Fruit fly (Drosophila melanogaster) whole organism, embryonic: ENCODE measurements around the gene CG10747.

Experiments used
- CG10267 ChIP-seq: fragments of 200-800 bp; sonication (Bioruptor generic); optimal IDR thresholded peaks from 2 replicates; lab custom pipeline; 2018; ENCODE audit warnings: missing biosample characterization, mild to moderate bottlenecking, missing genetic modification characterization, moderate library complexity
- CG10543 ChIP-seq: fragments of 200-800 bp; sonication (Bioruptor generic); optimal IDR thresholded peaks from 3 replicates; lab custom pipeline; 2017; ENCODE audit warnings: missing biosample characterization, mild to moderate bottlenecking, missing genetic modification characterization, moderate library complexity
- CG10654 ChIP-seq: fragments of 200-800 bp; sonication (Bioruptor generic); optimal IDR thresholded peaks from 2 replicates; lab custom pipeline; 2016; ENCODE audit warnings: missing biosample characterization, missing genetic modification characterization
- CG11247 ChIP-seq: fragments of 200-800 bp; sonication (Bioruptor generic); IDR thresholded peaks from 2 replicates; pipeline ENCODE4 v1.3.6; 2022; ENCODE audit warnings: missing biosample characterization, missing genetic modification characterization
- CG11695 ChIP-seq: fragments of 200-800 bp; sonication (Bioruptor generic); IDR thresholded peaks from 3 replicates; pipeline ENCODE4 v1.3.6; 2022; ENCODE audit warnings: missing biosample characterization, missing genetic modification characterization
- CG11696 ChIP-seq: fragments of 200-800 bp; sonication (Bioruptor generic); IDR thresholded peaks from 2 replicates; pipeline ENCODE4 v1.3.6; 2022; ENCODE audit warnings: missing biosample characterization, missing genetic modification characterization
- CG12219 ChIP-seq: fragments of 200-800 bp; sonication (Bioruptor generic); optimal IDR thresholded peaks from 3 replicates; lab custom pipeline; 2018; ENCODE audit warnings: missing biosample characterization, mild to moderate bottlenecking, missing genetic modification characterization
- CG13775 ChIP-seq: fragments of 200-800 bp; sonication (Bioruptor generic); optimal IDR thresholded peaks from 3 replicates; lab custom pipeline; 2017; ENCODE audit warnings: missing biosample characterization, mild to moderate bottlenecking, missing genetic modification characterization
- CG14710 ChIP-seq: fragments of 200-800 bp; sonication (Bioruptor generic); optimal IDR thresholded peaks from 3 replicates; lab custom pipeline; 2019; ENCODE audit warnings: missing biosample characterization, mild to moderate bottlenecking, missing genetic modification characterization, moderate library complexity
- CG1529 ChIP-seq: fragments of 200-800 bp; sonication (Bioruptor generic); optimal IDR thresholded peaks from 3 replicates; lab custom pipeline; 2018; ENCODE audit warnings: missing biosample characterization, missing genetic modification characterization
- CG17361 ChIP-seq: fragments of 200-800 bp; sonication (Bioruptor generic); IDR thresholded peaks from 3 replicates; pipeline ENCODE4 v1.3.6; 2022; ENCODE audit warnings: missing biosample characterization, missing genetic modification characterization
- CG18764 ChIP-seq: fragments of 200-800 bp; sonication (Bioruptor generic); optimal IDR thresholded peaks from 3 replicates; lab custom pipeline; 2016; ENCODE audit warnings: missing biosample characterization, missing genetic modification characterization
- CG2889 ChIP-seq: fragments of 200-800 bp; sonication (Bioruptor generic); IDR thresholded peaks from 3 replicates; pipeline ENCODE4 v1.3.6; 2022; ENCODE audit warnings: missing biosample characterization, missing genetic modification characterization
- CG30403 ChIP-seq: fragments of 200-800 bp; sonication (Bioruptor generic); optimal IDR thresholded peaks from 3 replicates; lab custom pipeline; 2016; ENCODE audit warnings: missing biosample characterization, missing genetic modification characterization
- CG3281 ChIP-seq: fragments of 200-800 bp; sonication (Bioruptor generic); optimal IDR thresholded peaks from 3 replicates; lab custom pipeline; 2017; ENCODE audit warnings: missing biosample characterization, mild to moderate bottlenecking, missing genetic modification characterization
- CG42726 ChIP-seq: fragments of 200-800 bp; sonication (Bioruptor generic); IDR thresholded peaks from 2 replicates; pipeline ENCODE4 v1.3.6; 2022; ENCODE audit warnings: missing biosample characterization, missing genetic modification characterization; ENCODE audit not compliant: partially characterized antibody
- CG6689 ChIP-seq: fragments of 200-800 bp; sonication (Bioruptor generic); IDR thresholded peaks from 2 replicates; pipeline ENCODE4 v1.3.6; 2022; ENCODE audit warnings: missing biosample characterization, missing genetic modification characterization
- CG7271 ChIP-seq: fragments of 200-800 bp; sonication (Bioruptor generic); optimal IDR thresholded peaks from 2 replicates; lab custom pipeline; 2018; ENCODE audit warnings: missing biosample characterization, mild to moderate bottlenecking, missing genetic modification characterization, moderate library complexity
- CG8388 ChIP-seq: fragments of 200-800 bp; sonication (Bioruptor generic); optimal IDR thresholded peaks from 2 replicates; lab custom pipeline; 2019; ENCODE audit warnings: missing biosample characterization, mild to moderate bottlenecking, missing genetic modification characterization, moderate library complexity
- CG9876 ChIP-seq: fragments of 200-800 bp; sonication (Bioruptor generic); optimal IDR thresholded peaks from 2 replicates; lab custom pipeline; 2016; ENCODE audit warnings: missing biosample characterization, missing genetic modification characterization
- Dfd ChIP-seq, 2 experiments: fragments of >200 bp; optimal IDR thresholded peaks; 2 replicates each; lab custom pipeline; 2017; ENCODE audit warnings: missing biosample characterization in 2 of 2, missing genetic modification characterization in 2 of 2
- Dip3 ChIP-seq: fragments of 200-800 bp; sonication (Bioruptor generic); optimal IDR thresholded peaks from 3 replicates; lab custom pipeline; 2016; ENCODE audit warnings: missing biosample characterization, missing genetic modification characterization
- Doc3 ChIP-seq: fragments of 200-800 bp; sonication (Bioruptor generic); IDR thresholded peaks from 3 replicates; pipeline ENCODE4 v1.3.6; 2022; ENCODE audit warnings: missing biosample characterization, missing genetic modification characterization; ENCODE audit not compliant: partially characterized antibody
- Drgx ChIP-seq: fragments of 200-800 bp; sonication (Bioruptor generic); IDR thresholded peaks from 2 replicates; pipeline ENCODE4 v1.3.6; 2022; ENCODE audit warnings: missing biosample characterization, missing genetic modification characterization
- H2.0 ChIP-seq: fragments of 200-800 bp; sonication (Bioruptor generic); IDR thresholded peaks from 2 replicates; pipeline ENCODE4 v1.3.6; 2022; ENCODE audit warnings: missing biosample characterization, missing genetic modification characterization
- HLH3B ChIP-seq: fragments of 200-800 bp; sonication (Bioruptor generic); IDR thresholded peaks from 2 replicates; pipeline ENCODE4 v1.3.6; 2022; ENCODE audit warnings: missing biosample characterization, missing genetic modification characterization
- HmgZ ChIP-seq: fragments of 200-800 bp; sonication (Bioruptor generic); optimal IDR thresholded peaks from 2 replicates; lab custom pipeline; 2018; ENCODE audit warnings: missing biosample characterization, mild to moderate bottlenecking, missing genetic modification characterization
- Med ChIP-seq: fragments of 200-800 bp; sonication (Bioruptor generic); peaks from one replicate; lab custom pipeline; 2016; ENCODE audit warnings: missing biosample characterization, missing genetic modification characterization, mild to moderate bottlenecking, inconsistent platforms, moderate library complexity
- Sox100B ChIP-seq: fragments of 200-800 bp; sonication (Bioruptor generic); optimal IDR thresholded peaks from 3 replicates; lab custom pipeline; 2018; ENCODE audit warnings: missing biosample characterization, mild to moderate bottlenecking, missing genetic modification characterization
- Sox102F ChIP-seq: fragments of 200-800 bp; sonication (Bioruptor generic); optimal IDR thresholded peaks from 2 replicates; lab custom pipeline; 2018; ENCODE audit warnings: missing biosample characterization, mild to moderate bottlenecking, missing genetic modification characterization, moderate library complexity
- Stat92E ChIP-seq, 3 experiments: fragments of >200 bp in 2 of 3; fragments of 200-800 bp in 1 of 3; sonication (Bioruptor generic) in 1 of 3; optimal IDR thresholded peaks; 2 replicates each; lab custom pipeline; 2017 to 2019; ENCODE audit warnings: missing biosample characterization in 3 of 3, missing genetic modification characterization in 3 of 3, mild to moderate bottlenecking in 1 of 3, moderate library complexity in 1 of 3
- ap ChIP-seq: fragments of 200-800 bp; sonication (Bioruptor generic); IDR thresholded peaks from 2 replicates; pipeline ENCODE4 v1.3.6; 2022; ENCODE audit warnings: missing biosample characterization, missing genetic modification characterization
- cad ChIP-seq: fragments of >200 bp; optimal IDR thresholded peaks from 2 replicates; lab custom pipeline; 2017; ENCODE audit warnings: missing biosample characterization, missing genetic modification characterization
- chm ChIP-seq: fragments of 200-800 bp; sonication (Bioruptor generic); IDR thresholded peaks from 2 replicates; pipeline ENCODE4 v1.3.6; 2022; ENCODE audit warnings: missing biosample characterization, missing genetic modification characterization
- dimm ChIP-seq: fragments of 200-800 bp; sonication (Bioruptor generic); IDR thresholded peaks from 2 replicates; pipeline ENCODE4 v1.3.6; 2022; ENCODE audit warnings: missing biosample characterization, missing genetic modification characterization
- fru ChIP-seq: fragments of >200 bp; optimal IDR thresholded peaks from 2 replicates; lab custom pipeline; 2017
- gem ChIP-seq: fragments of 200-800 bp; sonication (Bioruptor generic); optimal IDR thresholded peaks from 2 replicates; lab custom pipeline; 2019; ENCODE audit warnings: missing biosample characterization, mild to moderate bottlenecking, missing genetic modification characterization, moderate library complexity
- ham ChIP-seq: fragments of 200-800 bp; sonication (Bioruptor generic); IDR thresholded peaks from 2 replicates; pipeline ENCODE4 v1.3.6; 2022; ENCODE audit warnings: missing biosample characterization, missing genetic modification characterization
- her ChIP-seq: fragments of 200-800 bp; sonication (Bioruptor generic); optimal IDR thresholded peaks from 2 replicates; lab custom pipeline; 2016; ENCODE audit warnings: missing biosample characterization, missing genetic modification characterization
- inv ChIP-seq: fragments of 200-800 bp; sonication (Bioruptor generic); IDR thresholded peaks from 2 replicates; pipeline ENCODE4 v1.3.6; 2022; ENCODE audit warnings: missing biosample characterization, missing genetic modification characterization; ENCODE audit not compliant: partially characterized antibody
- knrl ChIP-seq: fragments of 200-800 bp; sonication (Bioruptor generic); IDR thresholded peaks from 3 replicates; pipeline ENCODE4 v1.3.6; 2022; ENCODE audit warnings: missing biosample characterization, missing genetic modification characterization; ENCODE audit not compliant: partially characterized antibody
- mld ChIP-seq: fragments of 200-800 bp; sonication (Bioruptor generic); IDR thresholded peaks from 3 replicates; pipeline ENCODE4 v1.3.6; 2022; ENCODE audit warnings: missing biosample characterization, missing genetic modification characterization; ENCODE audit not compliant: partially characterized antibody
- otp ChIP-seq: fragments of 200-800 bp; sonication (Bioruptor generic); IDR thresholded peaks from 3 replicates; pipeline ENCODE4, ENCODE4 v1.3.6; 2022; ENCODE audit warnings: missing biosample characterization, missing genetic modification characterization
- prd ChIP-seq, 3 experiments: fragments of >200 bp in 2 of 3; fragments of 200-800 bp in 1 of 3; sonication (Bioruptor generic) in 1 of 3; optimal IDR thresholded peaks in 2 of 3; IDR thresholded peaks in 1 of 3; 2 replicates in 2 of 3; 3 replicates in 1 of 3; pipeline versions ENCODE4 v1.3.6 to Lab custom; 2017 to 2022; ENCODE audit warnings: missing biosample characterization in 1 of 3, missing genetic modification characterization in 1 of 3
- run ChIP-seq: fragments of 200-800 bp; sonication (Bioruptor generic); optimal IDR thresholded peaks from 3 replicates; lab custom pipeline; 2018; ENCODE audit warnings: missing biosample characterization, mild to moderate bottlenecking, missing genetic modification characterization
- ttk ChIP-seq: fragments of 200-800 bp; sonication (Bioruptor generic); IDR thresholded peaks from 2 replicates; pipeline ENCODE4 v2.1.2; 2022; ENCODE audit warnings: missing biosample characterization, missing genetic modification characterization
- tx ChIP-seq: fragments of 200-800 bp; sonication (Bioruptor generic); optimal IDR thresholded peaks from 2 replicates; lab custom pipeline; 2016; ENCODE audit warnings: missing biosample characterization, missing genetic modification characterization
- wek ChIP-seq: fragments of 200-800 bp; sonication (Bioruptor generic); optimal IDR thresholded peaks from 3 replicates; lab custom pipeline; 2018; ENCODE audit warnings: missing biosample characterization, mild to moderate bottlenecking, missing genetic modification characterization, moderate library complexity
- wor ChIP-seq: fragments of 200-800 bp; sonication (Bioruptor generic); IDR thresholded peaks from 2 replicates; pipeline ENCODE4 v1.3.6; 2022; ENCODE audit warnings: missing biosample characterization, missing genetic modification characterization

CG10747 gene

DNA sequence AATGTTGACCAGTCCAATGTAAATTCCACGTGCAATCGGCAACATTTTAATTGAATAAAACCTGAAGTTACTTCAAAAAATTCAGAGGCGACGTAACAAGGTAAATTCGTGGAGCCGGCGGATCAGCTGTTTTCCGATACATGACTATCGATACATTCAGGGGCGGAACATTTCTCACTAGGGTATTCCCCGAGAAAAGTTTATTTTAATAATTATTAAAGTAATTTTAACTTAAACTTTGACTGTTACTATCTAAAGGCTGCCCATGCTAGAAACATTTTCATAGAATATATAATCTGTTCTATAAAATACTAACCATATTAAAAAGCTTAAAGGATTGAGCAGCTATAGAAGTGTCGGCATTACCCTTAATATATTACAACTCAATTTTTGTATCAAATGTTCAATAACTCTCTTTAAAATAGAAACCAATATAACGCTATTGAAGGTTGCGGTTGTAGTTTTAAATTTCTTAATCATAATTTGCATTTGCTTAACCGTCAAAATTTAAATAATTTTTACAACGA, 6.0 kb upstream of the CG10747 start, which contains the start of the genes mRpS18B and Kua (continued):
- TF ChIP-seq tx (GFP tag; lab: Kevin White, UChicago) (no peak), CG8388 (peak; percentile 41), Dip3 (GFP tag; lab: Kevin White, UChicago) (no peak), fru (lab: Kevin White, UChicago) (no peak), her (GFP tag; lab: Kevin White, UChicago) (no peak), HLH3B (GFP tag; lab: Robert Waterston, UW) (peak; percentile 46; the same call in 1 of the 2 replicates), gem (peak; percentile 78), Drgx (GFP tag; lab: Robert Waterston, UW) (peak; percentile 55; the same call in 1 of the 2 replicates), run (tag; lab: Kevin White, UChicago) (no peak), CG11696 (GFP tag; lab: Robert Waterston, UW) (no peak), CG6689 (peak; percentile 62), wek (peak; percentile 49), CG12219 (GFP tag; lab: Kevin White, UChicago) (no peak), Sox102F (GFP tag; lab: Kevin White, UChicago) (peak; percentile 71), CG2889 (0 out of 3 replicates have a peak, but pooled peaks have one; percentile 22), HmgZ (tag; lab: Kevin White, UChicago) (peak; percentile 47), dimm (GFP tag; lab: Robert Waterston, UW) (no peak), CG14710 (tag; lab: Kevin White, UChicago) (peak; percentile 65), CG10543 (GFP tag; lab: Kevin White, UChicago) (peak; percentile 4), CG11247 (peak; percentile 39; the same call in 1 of the 2 replicates), CG18764 (GFP tag; lab: Kevin White, UChicago) (peak; percentile 1), prd (optimal IDR thresholded peaks at IDR 0.05; lab: Kevin White, UChicago) (no peak), prd (GFP tag; IDR thresholded peaks at IDR 0.05; lab: Robert Waterston, UW) (peak; percentile 72), Doc3 (GFP tag; lab: Robert Waterston, UW) (peak; percentile 46; the same call in 2 of the 3 replicates), otp (GFP tag; lab: Robert Waterston, UW) (peak; percentile 40; the same call in 1 of the 3 replicates), ham (no peak), Med (GFP tag; lab: Kevin White, UChicago) (peak; percentile 85), CG9876 (no peak), ap (GFP tag; lab: Robert Waterston, UW) (0 out of 2 replicates have a peak, but pooled peaks have one; percentile 29), CG42726 (GFP tag; lab: Robert Waterston, UW) (0 out of 2 replicates have a peak, but pooled peaks have one; percentile 43), CG11695 (GFP tag; lab: Robert Waterston, UW) (0 out of 3 replicates have a peak, but pooled peaks have one; percentile 11), knrl (GFP tag; lab: Robert Waterston, UW) (peak; percentile 71), CG3281 (GFP tag; lab: Kevin White, UChicago) (peak; percentile 50), ttk (0 out of 2 replicates have a peak, but pooled peaks have one; percentile 35), CG1529 (GFP tag; lab: Kevin White, UChicago) (no peak), cad (GFP tag; lab: Kevin White, UChicago) (no peak), wor (GFP tag; lab: Robert Waterston, UW) (no peak), CG30403 (GFP tag; lab: Kevin White, UChicago) (peak; percentile 63), Sox100B (GFP tag; lab: Kevin White, UChicago) (peak; percentile 62), Dfd (GFP tag; optimal IDR thresholded peaks at IDR 0.05; lab: Kevin White, UChicago) (no peak), CG10267 (tag; lab: Kevin White, UChicago) (peak; percentile 54), CG13775 (GFP tag; lab: Kevin White, UChicago) (peak; percentile 59), H2.0 (GFP tag; lab: Robert Waterston, UW) (peak; percentile 46; the same call in 1 of the 2 replicates), CG17361 (GFP tag; lab: Robert Waterston, UW) (peak; percentile 77), chm (GFP tag; lab: Robert Waterston, UW) (0 out of 2 replicates have a peak, but pooled peaks have one; percentile 36), Stat92E (GFP tag; optimal IDR thresholded peaks at IDR 0.05; lab: Kevin White, UChicago) (no peak), CG7271 (tag; lab: Kevin White, UChicago) (no peak), mld (GFP tag; lab: Robert Waterston, UW) (no peak), CG10654 (GFP tag; lab: Kevin White, UChicago) (no peak), inv (GFP tag; lab: Robert Waterston, UW) (peak; percentile 47)
